Worm (Caenorhabditis elegans) whole organism, young adult: ENCODE data around the gene Y38C1AA.19.
A peak's percentile ranks its signal among the peaks of the same experiment; 100 is the strongest.

Source experiments
- B0261.1 ChIP-seq: sonication (generic microtip); optimal IDR thresholded peaks from 2 replicates; lab custom pipeline; 2016; ENCODE audit warnings: mild to moderate bottlenecking, missing genetic modification characterization, moderate library complexity, missing compliant biosample characterization
- B0336.3 ChIP-seq: fragments of 200-800 bp; sonication (Bioruptor generic); IDR thresholded peaks from 2 replicates; pipeline ENCODE4 v1.3.6; 2022; ENCODE audit warnings: missing genetic modification characterization, missing compliant biosample characterization
- F23B12.7 ChIP-seq: sonication (generic microtip); optimal IDR thresholded peaks from 2 replicates; lab custom pipeline; 2017; ENCODE audit warnings: missing genetic modification characterization, mild to moderate bottlenecking, missing compliant biosample characterization, antibody characterized with exemption, moderate library complexity; ENCODE audit not compliant: insufficient read depth
- F55B11.4 ChIP-seq: sonication (generic microtip); optimal IDR thresholded peaks from 2 replicates; lab custom pipeline; 2016; ENCODE audit warnings: missing compliant biosample characterization, missing genetic modification characterization, borderline replicate concordance; ENCODE audit not compliant: insufficient read depth
- K12H6.12 ChIP-seq: fragments of 200-800 bp; sonication (Bioruptor generic); optimal IDR thresholded peaks from 2 replicates; lab custom pipeline; 2018; ENCODE audit warnings: mild to moderate bottlenecking, missing genetic modification characterization, missing compliant biosample characterization
- akir-1 ChIP-seq: fragments of 200-800 bp; sonication (Bioruptor generic); optimal IDR thresholded peaks from 2 replicates; lab custom pipeline; 2018; ENCODE audit warnings: mild to moderate bottlenecking, missing genetic modification characterization, moderate library complexity, missing compliant biosample characterization
- aptf-2 ChIP-seq: fragments of 200-800 bp; sonication (Bioruptor generic); conservative IDR thresholded peaks from 2 replicates; pipeline ENCODE4 v1.3.6; 2022; ENCODE audit warnings: missing genetic modification reagents, missing genetic modification characterization, missing compliant biosample characterization
- attf-3 ChIP-seq: fragments of 200-800 bp; sonication (Bioruptor generic); conservative IDR thresholded peaks from 2 replicates; pipeline ENCODE4 v1.3.6; 2022; ENCODE audit warnings: missing genetic modification reagents, missing genetic modification characterization, missing compliant biosample characterization
- attf-5 ChIP-seq: fragments of 200-800 bp; sonication (Bioruptor generic); optimal IDR thresholded peaks from 2 replicates; lab custom pipeline; 2018; ENCODE audit warnings: mild to moderate bottlenecking, missing genetic modification characterization, missing compliant biosample characterization
- attf-6 ChIP-seq: fragments of 200-800 bp; sonication (Bioruptor generic); IDR thresholded peaks from 2 replicates; pipeline ENCODE4 v1.3.6; 2022; ENCODE audit warnings: missing genetic modification reagents, missing genetic modification characterization, missing compliant biosample characterization
- bed-1 ChIP-seq: fragments of 200-800 bp; sonication (Bioruptor generic); IDR thresholded peaks from 2 replicates; pipeline ENCODE4 v1.3.6; 2022; ENCODE audit warnings: missing genetic modification reagents, missing genetic modification characterization, missing compliant biosample characterization
- ceh-100 ChIP-seq: fragments of 200-800 bp; sonication (Bioruptor generic); IDR thresholded peaks from 2 replicates; pipeline ENCODE4 v1.3.6; 2022; ENCODE audit warnings: missing genetic modification reagents, missing genetic modification characterization, missing compliant biosample characterization
- ceh-27 ChIP-seq: fragments of 200-800 bp; sonication (Bioruptor generic); optimal IDR thresholded peaks from 2 replicates; lab custom pipeline; 2018; ENCODE audit warnings: mild to moderate bottlenecking, missing genetic modification characterization, moderate library complexity, missing compliant biosample characterization
- chd-7 ChIP-seq: sonication (generic microtip); optimal IDR thresholded peaks from 2 replicates; lab custom pipeline; 2016; ENCODE audit warnings: mild to moderate bottlenecking, missing genetic modification characterization, moderate library complexity, missing compliant biosample characterization
- efl-1 ChIP-seq: fragments of 150-350 bp; optimal IDR thresholded peaks from 2 replicates; lab custom pipeline; 2014; ENCODE audit warnings: missing biosample characterization, missing genetic modification reagents, missing genetic modification characterization
- egl-18 ChIP-seq: fragments of 200-800 bp; sonication (Bioruptor generic); IDR thresholded peaks from 2 replicates; pipeline ENCODE4 v1.3.6; 2022; ENCODE audit warnings: missing genetic modification reagents, missing genetic modification characterization, missing compliant biosample characterization
- egrh-3 ChIP-seq: fragments of 200-800 bp; sonication (Bioruptor generic); IDR thresholded peaks from 2 replicates; pipeline ENCODE4 v1.3.6; 2022; ENCODE audit warnings: missing genetic modification reagents, missing genetic modification characterization, missing compliant biosample characterization
- ets-4 ChIP-seq: fragments of 200-800 bp; sonication (Bioruptor generic); optimal IDR thresholded peaks from 2 replicates; lab custom pipeline; 2018; ENCODE audit warnings: mild to moderate bottlenecking, missing genetic modification characterization, missing compliant biosample characterization
- hsf-1 ChIP-seq: fragments of 200-800 bp; sonication (Bioruptor generic); IDR thresholded peaks from 2 replicates; pipeline ENCODE4 v1.3.6; 2022; ENCODE audit warnings: missing genetic modification reagents, missing genetic modification characterization, missing compliant biosample characterization
- let-607 ChIP-seq, 2 experiments: fragments of 200-800 bp in 1 of 2; sonication (Bioruptor generic) in 1 of 2; sonication (generic microtip) in 1 of 2; optimal IDR thresholded peaks; 2 replicates each; lab custom pipeline; 2016 to 2018; ENCODE audit warnings: mild to moderate bottlenecking in 2 of 2, missing compliant biosample characterization in 2 of 2, missing genetic modification characterization in 2 of 2, moderate library complexity in 2 of 2, missing genotype in 1 of 2
- lin-40 ChIP-seq: sonication (generic microtip); optimal IDR thresholded peaks from 2 replicates; lab custom pipeline; 2016; ENCODE audit warnings: missing genetic modification characterization, mild to moderate bottlenecking, missing compliant biosample characterization, missing genotype, missing genetic modification reagents
- lsy-27 ChIP-seq: sonication (generic microtip); optimal IDR thresholded peaks from 2 replicates; lab custom pipeline; 2017; ENCODE audit warnings: missing genetic modification characterization, mild to moderate bottlenecking, missing compliant biosample characterization, antibody characterized with exemption, missing genotype, borderline replicate concordance; ENCODE audit not compliant: insufficient read depth
- madf-10 ChIP-seq: sonication (generic microtip); optimal IDR thresholded peaks from 2 replicates; lab custom pipeline; 2016; ENCODE audit warnings: mild to moderate bottlenecking, missing genetic modification characterization, missing compliant biosample characterization
- madf-3 ChIP-seq: fragments of 200-800 bp; sonication (Bioruptor generic); IDR thresholded peaks from 2 replicates; pipeline ENCODE4 v1.3.6; 2022; ENCODE audit warnings: missing genetic modification reagents, missing genetic modification characterization, missing compliant biosample characterization
- madf-6 ChIP-seq: fragments of 200-800 bp; sonication (Bioruptor generic); IDR thresholded peaks from 2 replicates; pipeline ENCODE4 v1.3.6; 2022; ENCODE audit warnings: missing genetic modification reagents, missing genetic modification characterization, missing compliant biosample characterization
- madf-8 ChIP-seq: fragments of 200-800 bp; sonication (Bioruptor generic); conservative IDR thresholded peaks from 2 replicates; pipeline ENCODE4 v1.3.6; 2022; ENCODE audit warnings: missing genetic modification reagents, missing genetic modification characterization, missing compliant biosample characterization
- mcd-1 ChIP-seq: fragments of 200-800 bp; sonication (Bioruptor generic); IDR thresholded peaks from 2 replicates; pipeline ENCODE4 v1.3.6; 2022; ENCODE audit warnings: missing genetic modification reagents, missing genetic modification characterization, missing compliant biosample characterization
- mes-4 ChIP-seq: sonication (generic microtip); optimal IDR thresholded peaks from 2 replicates; lab custom pipeline; 2016; ENCODE audit warnings: missing genotype, missing genetic modification characterization, missing compliant biosample characterization
- mxl-1 ChIP-seq: sonication (generic microtip); optimal IDR thresholded peaks from 2 replicates; lab custom pipeline; 2016; ENCODE audit warnings: missing genetic modification characterization, missing compliant biosample characterization
- nfya-1 ChIP-seq: sonication (generic microtip); optimal IDR thresholded peaks from 2 replicates; lab custom pipeline; 2017; ENCODE audit warnings: antibody characterized with exemption, missing compliant biosample characterization, missing genetic modification characterization, borderline replicate concordance; ENCODE audit not compliant: insufficient read depth
- rpc-1 ChIP-seq, 2 experiments: fragments of 150-350 bp in 1 of 2; sonication (generic microtip) in 1 of 2; optimal IDR thresholded peaks; 2 replicates each; lab custom pipeline; 2014 to 2018; ENCODE audit warnings: missing biosample characterization in 1 of 2, missing genetic modification characterization in 1 of 2, missing genetic modification reagents in 1 of 2, missing genotype in 1 of 2
- sea-2 ChIP-seq: fragments of 200-800 bp; sonication (Bioruptor generic); IDR thresholded peaks from 2 replicates; pipeline ENCODE4 v1.3.6; 2022; ENCODE audit warnings: missing genetic modification characterization, missing compliant biosample characterization
- snpc-1.3 ChIP-seq: sonication (generic microtip); optimal IDR thresholded peaks from 2 replicates; lab custom pipeline; 2017; ENCODE audit warnings: missing genetic modification characterization, mild to moderate bottlenecking, missing compliant biosample characterization, antibody characterized with exemption, moderate library complexity, missing genotype, missing genetic modification reagents; ENCODE audit not compliant: insufficient read depth
- sptf-2 ChIP-seq: fragments of 200-800 bp; sonication (Bioruptor generic); optimal IDR thresholded peaks from 2 replicates; lab custom pipeline; 2018; ENCODE audit warnings: mild to moderate bottlenecking, missing genetic modification characterization, missing compliant biosample characterization
- tbx-9 ChIP-seq: sonication (generic microtip); optimal IDR thresholded peaks from 2 replicates; lab custom pipeline; 2016; ENCODE audit warnings: borderline replicate concordance, missing genetic modification characterization, inconsistent platforms, missing compliant biosample characterization
- unc-130 ChIP-seq: sonication (generic microtip); optimal IDR thresholded peaks from 2 replicates; lab custom pipeline; 2016; ENCODE audit warnings: missing genetic modification reagents, missing genetic modification characterization, missing compliant biosample characterization
- zfh-2 ChIP-seq: fragments of 200-800 bp; sonication (Bioruptor generic); conservative IDR thresholded peaks from 2 replicates; pipeline ENCODE4 v1.3.6; 2022; ENCODE audit warnings: missing genetic modification reagents, missing genetic modification characterization, missing compliant biosample characterization

The Y38C1AA.19 gene

DNA sequence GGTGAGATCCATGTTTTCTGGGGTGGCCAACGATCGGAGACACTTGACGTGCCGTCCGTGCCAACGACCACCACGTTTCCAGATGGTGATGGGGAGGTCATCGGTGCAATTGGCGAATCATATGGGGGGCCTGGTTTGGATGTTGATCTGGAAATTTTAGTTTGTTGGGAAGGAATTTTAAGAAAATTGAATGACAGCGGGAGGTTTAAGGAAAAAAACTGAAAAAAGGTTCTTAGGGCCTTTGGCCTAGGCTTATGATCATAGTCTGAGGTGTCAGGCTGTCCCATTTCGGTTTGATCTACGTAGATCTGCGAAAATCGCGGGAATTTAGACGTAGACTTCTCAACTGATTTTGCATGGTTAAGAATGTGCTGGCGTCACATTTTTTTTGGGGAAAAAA lies 12.1 kb upstream of the Y38C1AA.19 start, which contains the start of gene col-99:
Gene col-99, minus strand, starts transcription at position 101 of the 400 bp plus-strand sequence.
- TF ChIP-seq zfh-2 (peak; percentile 48; the same call in 1 of the 2 replicates), K12H6.12 (tag; lab: Kevin White, UChicago) (no peak), attf-3 (GFP tag; lab: Robert Waterston, UW) (peak; percentile 46; the same call in 1 of the 2 replicates)

ce11 chrIV:148756-149155 lies 11.2 kb upstream of the Y38C1AA.19 start:
- TF ChIP-seq chd-7 (tag; lab: Kevin White, UChicago) (no peak), attf-5 (no peak), attf-6 (no peak), mcd-1 (GFP tag; lab: Robert Waterston, UW) (no peak), sea-2 (GFP tag; lab: Robert Waterston, UW) (no peak), mxl-1 (no peak), F23B12.7 (tag; lab: Kevin White, UChicago) (no peak), unc-130 (GFP tag; lab: Kevin White, UChicago) (no peak), bed-1 (GFP tag; lab: Robert Waterston, UW) (no peak), madf-8 (no peak), egrh-3 (GFP tag; lab: Robert Waterston, UW) (no peak), akir-1 (GFP tag; lab: Kevin White, UChicago) (no peak)

DNA sequence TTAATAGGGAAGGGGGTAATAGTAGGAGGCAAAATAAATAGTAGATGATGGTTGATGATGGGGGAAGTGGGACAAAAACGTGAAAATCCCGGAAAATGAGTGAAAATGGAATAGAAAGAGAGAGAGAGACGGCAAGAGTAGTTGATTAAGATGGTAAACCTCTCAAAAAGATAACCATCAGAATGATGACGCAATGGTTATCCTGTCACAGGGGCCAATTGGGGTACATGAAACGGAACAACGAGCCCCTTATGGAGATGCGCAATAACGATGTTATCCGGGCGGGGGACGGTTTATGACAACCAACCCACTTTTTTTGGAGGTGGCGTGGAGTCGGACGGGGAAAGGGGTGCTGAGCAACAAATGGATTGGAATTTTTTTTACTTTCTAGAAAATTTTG lies 10.2 kb upstream of the Y38C1AA.19 start:
- TF ChIP-seq hsf-1 (GFP tag; lab: Robert Waterston, UW) (no peak), let-607 (tag; optimal IDR thresholded peaks at IDR 0.05; lab: Kevin White, UChicago) (no peak)
- TF ChIP-seq, all 124 proteins: peak for 0

DNA sequence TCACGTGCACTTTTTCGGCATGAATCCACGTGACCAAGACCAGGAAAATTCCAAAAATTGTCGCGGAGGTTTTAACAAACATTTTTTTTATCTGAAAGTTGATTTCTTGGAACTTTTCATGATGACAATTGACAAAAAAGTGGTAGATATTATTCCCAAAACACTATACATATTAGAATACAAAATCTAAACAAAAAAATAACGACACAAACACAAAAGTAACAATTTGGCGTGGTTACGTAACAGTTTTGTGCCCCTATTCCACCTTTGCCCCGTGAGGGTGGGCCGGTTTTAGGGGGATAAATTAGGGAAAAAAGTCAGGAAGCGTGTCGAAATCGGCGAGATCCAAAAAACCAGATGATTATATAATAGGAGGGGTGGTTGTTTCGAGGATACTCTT lies 2.2 kb upstream of the Y38C1AA.19 start, which contains the start of gene gegf-1:
Gene gegf-1, minus strand, starts transcription at position 101 of the 400 bp plus-strand sequence.
- TF ChIP-seq nfya-1 (tag; lab: Kevin White, UChicago) (no peak), lin-40 (no peak), egl-18 (GFP tag; lab: Robert Waterston, UW) (no peak), B0261.1 (tag; lab: Kevin White, UChicago) (no peak), lsy-27 (tag; lab: Kevin White, UChicago) (no peak), sea-2 (GFP tag; lab: Robert Waterston, UW) (no peak), bed-1 (GFP tag; lab: Robert Waterston, UW) (no peak), madf-6 (no peak), rpc-1 (optimal IDR thresholded peaks at IDR 0.05; lab: Kevin White, UChicago) (no peak), rpc-1 (tag; optimal IDR thresholded peaks at IDR 0.05; lab: Kevin White, UChicago) (no peak), B0336.3 (GFP tag; lab: Robert Waterston, UW) (no peak), mes-4 (no peak), snpc-1.3 (tag; lab: Kevin White, UChicago) (no peak), madf-10 (tag; lab: Kevin White, UChicago) (no peak), F55B11.4 (tag; lab: Kevin White, UChicago) (no peak), efl-1 (no peak), ets-4 (no peak)
- TF ChIP-seq, all 124 proteins: peak for 0

DNA sequence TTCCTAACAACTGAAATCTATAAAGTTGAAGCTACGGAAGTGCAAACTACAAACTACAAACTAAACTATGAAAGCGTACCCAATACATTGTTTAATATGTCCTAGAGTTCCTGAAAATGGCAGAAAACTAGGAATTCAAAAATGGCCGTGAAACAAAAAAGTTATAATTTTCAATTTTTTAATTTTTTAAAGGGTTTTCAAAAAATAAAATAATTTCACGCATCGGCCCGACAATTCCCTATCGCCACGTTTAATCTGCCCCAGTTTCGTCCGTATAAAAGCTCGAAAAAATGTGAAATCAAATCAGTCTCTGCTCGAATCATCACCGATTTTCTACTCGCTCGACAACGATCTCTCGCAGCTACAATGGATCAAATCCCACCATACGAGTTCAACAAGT lies 1.3 kb upstream of the Y38C1AA.19 start, which contains the start of gene Y38C1AA.7:
Gene Y38C1AA.7, plus strand, starts transcription at position 301 of the 400 bp plus-strand sequence.
- TF ChIP-seq madf-3 (GFP tag; lab: Robert Waterston, UW) = no peak
- TF ChIP-seq aptf-2 (GFP tag; lab: Robert Waterston, UW) = no peak
- no peak for TF ChIP-seq sptf-2 (GFP tag; lab: Kevin White, UChicago)
- TF ChIP-seq ceh-27 (GFP tag; lab: Kevin White, UChicago) = no peak
- no peak for TF ChIP-seq ceh-100 (GFP tag; lab: Robert Waterston, UW)
- TF ChIP-seq tbx-9 (tag; lab: Kevin White, UChicago) = no peak
- TF ChIP-seq, all 124 proteins: peak for 0
